Fruit fly (Drosophila melanogaster): Measurements from ENCODE around the gene fid.

Gene fid

DNA sequence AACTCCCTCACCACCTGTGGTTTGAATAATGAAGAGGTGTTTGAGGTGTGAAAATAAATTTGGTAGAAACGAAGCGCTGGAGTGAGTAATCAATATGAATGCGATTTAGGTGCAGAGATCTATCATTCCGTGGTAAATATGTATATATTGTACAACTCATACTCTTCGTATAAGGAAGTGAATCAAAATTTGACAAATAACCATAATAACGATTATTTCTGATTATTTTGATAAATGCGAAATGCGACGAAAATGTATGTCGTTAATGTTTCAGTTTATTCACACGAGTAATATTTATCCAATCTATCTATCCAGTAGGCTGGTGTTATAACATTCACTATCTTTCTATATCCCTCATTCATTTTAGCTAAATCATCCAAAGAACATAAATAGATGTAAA is 10.9 kb upstream of the fid start, which contains the start of gene CG14540:
Gene CG14540 (plus strand): TSS at position 301 of the 400 bp plus-strand sequence.
- TF ChIP-seq ss (GFP tag; optimal IDR thresholded peaks at IDR 0.05), result no peak
- TF ChIP-seq spab (GFP tag; optimal IDR thresholded peaks at IDR 0.05), result no peak
- TF ChIP-seq dsx (GFP tag; optimal IDR thresholded peaks at IDR 0.05; ENCODE audit: poor library complexity, severe bottlenecking), result no peak
- no peak for TF ChIP-seq CG6792 (GFP tag; optimal IDR thresholded peaks at IDR 0.05)
- no peak for TF ChIP-seq CG10631 (GFP tag; optimal IDR thresholded peaks at IDR 0.05)
- no peak for TF ChIP-seq svp (GFP tag)

DNA sequence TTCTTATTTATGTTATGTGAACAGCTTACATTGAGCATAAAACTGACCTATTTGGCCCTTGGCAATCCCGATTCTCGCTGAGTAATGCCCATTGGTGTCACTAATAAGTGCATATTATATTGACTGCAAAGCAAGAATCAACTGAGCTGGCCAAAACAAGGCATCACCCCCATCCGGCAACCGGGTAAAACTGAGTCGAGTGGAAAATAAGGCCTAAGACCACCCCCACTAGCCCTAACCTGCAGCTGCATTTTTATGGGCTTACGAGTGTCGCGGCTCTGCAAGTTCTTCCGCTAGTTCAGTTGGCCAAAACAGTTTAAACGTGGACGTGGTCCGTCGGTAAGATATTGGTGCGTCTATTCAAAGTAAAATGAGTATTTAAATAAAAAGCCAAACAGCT is 8.2 kb upstream of the fid start, which contains the start of gene boss:
Gene boss (plus strand): TSS at position 301 of the 400 bp plus-strand sequence.
- TF ChIP-seq lz (GFP tag; optimal IDR thresholded peaks at IDR 0.05) (no peak), Hr4 (GFP tag; optimal IDR thresholded peaks at IDR 0.05) (no peak), Lpt (GFP tag; optimal IDR thresholded peaks at IDR 0.05) (no peak), Gug (GFP tag; IDR thresholded peaks at IDR 0.05) (no peak), salr (GFP tag; optimal IDR thresholded peaks at IDR 0.05) (no peak), Sox15 (GFP tag; optimal IDR thresholded peaks at IDR 0.05) (no peak), Ets21C (GFP tag; optimal IDR thresholded peaks at IDR 0.05) (no peak), CG8632 (GFP tag; optimal IDR thresholded peaks at IDR 0.05) (no peak), CG11902 (GFP tag; optimal IDR thresholded peaks at IDR 0.05) (no peak), achi (GFP tag; optimal IDR thresholded peaks at IDR 0.05) (no peak), dsx (GFP tag; optimal IDR thresholded peaks at IDR 0.05; ENCODE audit: poor library complexity, severe bottlenecking) (no peak), Ets96B (tag; optimal IDR thresholded peaks at IDR 0.05) (no peak), net (GFP tag; optimal IDR thresholded peaks at IDR 0.05) (no peak), dac (GFP tag; optimal IDR thresholded peaks at IDR 0.05) (no peak)

DNA sequence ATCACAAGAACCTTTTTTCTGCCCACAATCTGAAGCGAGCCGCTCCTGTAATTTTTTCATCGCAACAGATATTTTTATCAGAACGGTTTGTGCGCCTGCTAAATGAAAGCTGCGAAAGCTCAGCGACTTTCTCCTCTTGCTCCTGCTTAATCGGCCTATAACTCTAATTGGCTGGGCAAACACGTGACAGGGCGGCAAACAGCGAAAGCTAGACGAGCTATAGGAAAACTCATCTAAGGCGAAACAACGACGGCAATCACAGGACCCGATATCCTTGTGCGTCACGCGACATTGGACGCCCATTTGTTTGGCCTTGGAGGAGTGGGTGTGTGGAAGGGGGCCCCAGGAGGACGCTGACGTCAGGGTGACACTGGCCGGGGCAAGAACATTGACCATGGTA is 2.9 kb upstream of the fid start:
- TF ChIP-seq Eip93F (GFP tag; optimal IDR thresholded peaks at IDR 0.05) (no peak), Hr38 (GFP tag; optimal IDR thresholded peaks at IDR 0.05) (no peak), Sox14 (GFP tag; optimal IDR thresholded peaks at IDR 0.05) (no peak), fd85E (GFP tag; optimal IDR thresholded peaks at IDR 0.05) (no peak), CG15336 (GFP tag; IDR thresholded peaks at IDR 0.05) (no peak), fkh (GFP tag; optimal IDR thresholded peaks at IDR 0.05) (no peak), Lpt (GFP tag; optimal IDR thresholded peaks at IDR 0.05) (no peak), svp (GFP tag) (no peak), CG6276 (GFP tag; optimal IDR thresholded peaks at IDR 0.05) (no peak), CG4318 (GFP tag; optimal IDR thresholded peaks at IDR 0.05) (no peak), CG11902 (GFP tag; optimal IDR thresholded peaks at IDR 0.05) (no peak), dac (GFP tag; optimal IDR thresholded peaks at IDR 0.05) (no peak), dsx (GFP tag; optimal IDR thresholded peaks at IDR 0.05; ENCODE audit: poor library complexity, severe bottlenecking) (no peak), Gug (GFP tag; IDR thresholded peaks at IDR 0.05) (no peak)

DNA sequence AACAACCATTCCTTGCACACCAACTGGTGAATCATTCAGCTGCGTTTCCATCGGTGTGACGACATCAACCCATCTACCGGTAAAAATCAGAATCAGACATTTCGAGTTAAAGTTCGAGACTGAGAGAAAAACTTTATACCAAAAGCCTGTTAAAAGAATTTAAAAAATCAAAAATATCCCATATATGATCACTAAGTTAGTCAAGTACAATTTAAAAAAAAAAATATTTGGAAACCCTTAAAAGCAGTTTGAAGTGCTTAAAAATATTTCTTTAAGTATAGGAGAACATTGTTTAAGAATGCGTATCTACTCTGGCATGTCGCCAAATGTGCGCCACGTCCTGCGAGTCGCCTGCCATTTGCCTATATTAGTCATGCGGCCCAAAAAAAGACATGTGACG is 1.4 kb upstream of the fid start:
- TF ChIP-seq CG8119 (GFP tag; IDR thresholded peaks at IDR 0.05) (no peak), CG3032 (tag; optimal IDR thresholded peaks at IDR 0.05) (no peak), CG34406 (GFP tag; optimal IDR thresholded peaks at IDR 0.05) (no peak), CG6163 (GFP tag; IDR thresholded peaks at IDR 0.05) (no peak), CG32006 (GFP tag; optimal IDR thresholded peaks at IDR 0.05) (no peak), CG6792 (GFP tag; optimal IDR thresholded peaks at IDR 0.05) (no peak), CG11294 (GFP tag; IDR thresholded peaks at IDR 0.05) (no peak)

DNA sequence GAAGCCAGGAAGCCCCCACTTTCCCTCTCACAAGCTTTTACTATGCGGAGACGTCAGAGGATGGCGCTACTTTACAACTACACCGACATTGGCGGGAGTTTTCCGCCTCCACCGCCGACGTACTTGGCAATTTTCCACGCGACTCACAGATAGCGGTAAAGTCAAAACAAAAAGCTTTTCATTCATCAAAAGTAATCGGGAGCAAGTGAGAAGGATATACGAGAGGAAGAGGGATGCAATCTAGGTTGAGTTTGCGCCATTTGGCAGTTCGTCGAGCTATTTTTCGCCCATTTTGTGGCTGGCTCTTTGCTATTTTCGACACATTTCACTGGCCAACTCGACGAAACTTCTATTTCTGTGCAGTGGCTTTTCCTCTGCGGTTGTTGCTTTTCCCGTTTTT is 965 bp upstream of the fid start:
- TF ChIP-seq svp (GFP tag) (peak; percentile 32), Eip93F (GFP tag; optimal IDR thresholded peaks at IDR 0.05) (no peak)

DNA sequence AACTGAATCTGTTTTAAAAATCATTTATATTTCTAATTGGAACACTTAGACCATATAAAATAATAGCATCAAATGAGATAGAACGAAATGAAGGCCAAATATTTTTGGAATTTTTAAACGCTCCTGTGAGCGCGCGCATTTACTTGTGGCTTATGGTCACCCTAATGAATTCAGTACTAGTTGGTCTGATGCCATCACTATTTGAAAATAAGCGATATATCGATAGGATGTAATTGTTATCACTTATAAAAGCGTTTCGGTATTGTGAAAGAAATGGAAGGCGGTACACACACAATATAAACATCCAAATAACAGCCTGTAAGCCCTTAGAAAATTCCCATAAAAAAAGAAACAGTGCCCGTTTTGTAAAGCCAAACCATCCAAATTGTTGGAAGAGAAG is 12.9 kb downstream of the fid start, which contains the start of gene Nf1:
Gene Nf1 (plus strand): TSS at position 280 of the 400 bp plus-strand sequence.
- TF ChIP-seq cyc (GFP tag; optimal IDR thresholded peaks at IDR 0.05) (no peak), fd59A (GFP tag; optimal IDR thresholded peaks at IDR 0.05) (no peak), Smox (GFP tag; optimal IDR thresholded peaks at IDR 0.05) (no peak), Met (GFP tag; optimal IDR thresholded peaks at IDR 0.05) (no peak), svp (GFP tag) (no peak), Sox14 (GFP tag; optimal IDR thresholded peaks at IDR 0.05) (no peak), Ets96B (tag; optimal IDR thresholded peaks at IDR 0.05) (no peak), pdm3 (GFP tag; optimal IDR thresholded peaks at IDR 0.05) (no peak), Eip75B (GFP tag; optimal IDR thresholded peaks at IDR 0.05) (no peak), CG16779 (tag; optimal IDR thresholded peaks at IDR 0.05) (no peak), CG32006 (GFP tag; optimal IDR thresholded peaks at IDR 0.05) (no peak)
